Worm (Caenorhabditis elegans) whole organism, L3 larva: ENCODE measurements around the gene sfxn-5.

ENCODE experiments used
- R02D3.7 ChIP-seq: fragments of 150-350 bp; optimal IDR thresholded peaks from 2 replicates; lab custom pipeline; 2014; ENCODE audit warnings: missing biosample characterization, missing genetic modification characterization
- ZK546.5 ChIP-seq: sonication (generic microtip); optimal IDR thresholded peaks from 2 replicates; lab custom pipeline; 2017; ENCODE audit warnings: missing biosample characterization, missing genetic modification characterization
- aly-2 ChIP-seq: fragments of 150-350 bp; optimal IDR thresholded peaks from 2 replicates; lab custom pipeline; 2014; ENCODE audit warnings: missing biosample characterization, missing genetic modification characterization
- ama-1 ChIP-seq: fragments of 150-350 bp; optimal IDR thresholded peaks from 2 replicates; lab custom pipeline; 2018
- ceh-16 ChIP-seq: sonication (generic microtip); optimal IDR thresholded peaks from 2 replicates; lab custom pipeline; 2017; ENCODE audit warnings: missing biosample characterization, missing genetic modification characterization
- ceh-28 ChIP-seq: fragments of 150-350 bp; optimal IDR thresholded peaks from 2 replicates; lab custom pipeline; 2014; ENCODE audit warnings: missing biosample characterization, missing genetic modification reagents, missing genetic modification characterization
- ceh-82 ChIP-seq: fragments of 150-350 bp; optimal IDR thresholded peaks from 2 replicates; lab custom pipeline; 2014; ENCODE audit warnings: missing biosample characterization, missing genetic modification characterization
- ceh-9 ChIP-seq: sonication (generic microtip); optimal IDR thresholded peaks from 2 replicates; lab custom pipeline; 2018; ENCODE audit warnings: missing biosample characterization, missing genetic modification characterization
- daf-12 ChIP-seq: fragments of 150-350 bp; optimal IDR thresholded peaks from 2 replicates; lab custom pipeline; 2014; ENCODE audit warnings: missing biosample characterization, missing genetic modification reagents, missing genetic modification characterization
- egl-27 ChIP-seq: sonication (generic microtip); optimal IDR thresholded peaks from 4 replicates; lab custom pipeline; 2017; ENCODE audit warnings: missing biosample characterization, missing genetic modification reagents, missing genetic modification characterization
- egl-5 ChIP-seq: fragments of 150-350 bp; optimal IDR thresholded peaks from 2 replicates; lab custom pipeline; 2017; ENCODE audit warnings: missing biosample characterization, missing genetic modification reagents, missing genetic modification characterization, inconsistent platforms
- elt-1 ChIP-seq: fragments of 150-350 bp; optimal IDR thresholded peaks from 2 replicates; lab custom pipeline; 2014; ENCODE audit warnings: missing biosample characterization, missing genetic modification characterization
- elt-2 ChIP-seq: sonication (generic microtip); optimal IDR thresholded peaks from 2 replicates; lab custom pipeline; 2016; ENCODE audit warnings: missing genetic modification reagents, mild to moderate bottlenecking, missing genetic modification characterization, missing compliant biosample characterization
- elt-3 ChIP-seq, 3 experiments: fragments of 150-350 bp in 1 of 3; sonication (generic microtip) in 2 of 3; optimal IDR thresholded peaks; 2 replicates in 2 of 3; 4 replicates in 1 of 3; lab custom pipeline; 2014 to 2017; ENCODE audit warnings: missing biosample characterization in 3 of 3, missing genetic modification characterization in 3 of 3
- eor-1 ChIP-seq, 2 experiments: fragments of 150-350 bp; optimal IDR thresholded peaks; 2 replicates each; lab custom pipeline; 2014 to 2018; ENCODE audit warnings: missing biosample characterization in 2 of 2, missing genetic modification characterization in 2 of 2
- fkh-10 ChIP-seq: sonication (generic microtip); optimal IDR thresholded peaks from 2 replicates; lab custom pipeline; 2017; ENCODE audit warnings: missing biosample characterization, missing genetic modification reagents, missing genetic modification characterization
- fkh-2 ChIP-seq: fragments of 150-350 bp; optimal IDR thresholded peaks from 2 replicates; lab custom pipeline; 2014; ENCODE audit warnings: missing biosample characterization, missing genetic modification reagents, missing genetic modification characterization
- fos-1 ChIP-seq: fragments of 150-350 bp; optimal IDR thresholded peaks from 2 replicates; lab custom pipeline; 2014; ENCODE audit warnings: missing biosample characterization, missing genetic modification characterization
- hmg-11 ChIP-seq: sonication (generic microtip); optimal IDR thresholded peaks from 2 replicates; lab custom pipeline; 2016; ENCODE audit warnings: missing genetic modification characterization, missing compliant biosample characterization
- jun-1 ChIP-seq: fragments of 150-350 bp; optimal IDR thresholded peaks from 2 replicates; lab custom pipeline; 2014; ENCODE audit warnings: missing biosample characterization, missing genetic modification reagents, missing genetic modification characterization
- lin-15B ChIP-seq: fragments of 150-350 bp; optimal IDR thresholded peaks from 2 replicates; lab custom pipeline; 2014; ENCODE audit warnings: missing biosample characterization, missing genetic modification characterization
- lin-39 ChIP-seq: fragments of 150-350 bp; optimal IDR thresholded peaks from 2 replicates; lab custom pipeline; 2018; ENCODE audit warnings: missing biosample characterization, missing genetic modification reagents, missing genetic modification characterization
- lsy-12 ChIP-seq: sonication (generic microtip); optimal IDR thresholded peaks from 2 replicates; lab custom pipeline; 2016; ENCODE audit warnings: mild to moderate bottlenecking, missing genetic modification characterization, missing compliant biosample characterization
- mdl-1 ChIP-seq: fragments of 150-350 bp; optimal IDR thresholded peaks from 2 replicates; lab custom pipeline; 2014; ENCODE audit warnings: missing biosample characterization, missing genetic modification characterization
- mml-1 ChIP-seq: fragments of 150-350 bp; sonication (generic microtip); optimal IDR thresholded peaks from 3 replicates; lab custom pipeline; 2014; ENCODE audit warnings: missing biosample characterization, missing genetic modification characterization
- nfya-1 ChIP-seq: sonication (generic microtip); optimal IDR thresholded peaks from 2 replicates; lab custom pipeline; 2017; ENCODE audit warnings: missing genetic modification characterization, mild to moderate bottlenecking, missing compliant biosample characterization, antibody characterized with exemption, moderate library complexity; ENCODE audit not compliant: insufficient read depth
- nhr-11 ChIP-seq: fragments of 150-350 bp; optimal IDR thresholded peaks from 2 replicates; lab custom pipeline; 2014; ENCODE audit warnings: missing biosample characterization, missing genetic modification characterization
- nhr-12 ChIP-seq: fragments of 150-350 bp; optimal IDR thresholded peaks from 2 replicates; lab custom pipeline; 2014; ENCODE audit warnings: missing biosample characterization, missing genetic modification characterization
- nhr-23 ChIP-seq: fragments of 150-350 bp; optimal IDR thresholded peaks from 2 replicates; lab custom pipeline; 2014; ENCODE audit warnings: missing biosample characterization, missing genetic modification reagents, missing genetic modification characterization
- nhr-237 ChIP-seq: fragments of 150-350 bp; optimal IDR thresholded peaks from 2 replicates; lab custom pipeline; 2014; ENCODE audit warnings: missing biosample characterization, missing genetic modification characterization
- nhr-25 ChIP-seq: sonication (generic microtip); optimal IDR thresholded peaks from 2 replicates; lab custom pipeline; 2017; ENCODE audit warnings: missing biosample characterization, missing genetic modification characterization
- nhr-28 ChIP-seq: fragments of 150-350 bp; optimal IDR thresholded peaks from 2 replicates; lab custom pipeline; 2014; ENCODE audit warnings: missing biosample characterization, missing genetic modification characterization
- nhr-43 ChIP-seq: sonication (generic microtip); optimal IDR thresholded peaks from 2 replicates; lab custom pipeline; 2016; ENCODE audit warnings: mild to moderate bottlenecking, missing genetic modification characterization, missing compliant biosample characterization; ENCODE audit not compliant: poor library complexity, severe bottlenecking
- nhr-67 ChIP-seq: fragments of 150-350 bp; optimal IDR thresholded peaks from 2 replicates; lab custom pipeline; 2014; ENCODE audit warnings: missing biosample characterization, missing genetic modification characterization
- nhr-76 ChIP-seq: fragments of 150-350 bp; sonication (generic microtip); optimal IDR thresholded peaks from 5 replicates; lab custom pipeline; 2014; ENCODE audit warnings: missing biosample characterization, missing genetic modification characterization
- nhr-77 ChIP-seq: fragments of 150-350 bp; optimal IDR thresholded peaks from 2 replicates; lab custom pipeline; 2014; ENCODE audit warnings: missing biosample characterization, missing genetic modification characterization
- pha-4 ChIP-seq: fragments of 150-350 bp; optimal IDR thresholded peaks from 2 replicates; lab custom pipeline; 2014; ENCODE audit warnings: missing biosample characterization, missing genetic modification reagents, missing genetic modification characterization
- pqm-1 ChIP-seq: fragments of 150-350 bp; optimal IDR thresholded peaks from 2 replicates; lab custom pipeline; 2017; ENCODE audit warnings: missing biosample characterization, missing genetic modification characterization, inconsistent platforms
- sea-2 ChIP-seq: fragments of 150-350 bp; sonication (generic microtip); optimal IDR thresholded peaks from 4 replicates; lab custom pipeline; 2014; ENCODE audit warnings: missing biosample characterization, missing genetic modification reagents, missing genetic modification characterization
- skn-1 ChIP-seq: fragments of 150-350 bp; optimal IDR thresholded peaks from 2 replicates; lab custom pipeline; 2014; ENCODE audit warnings: missing biosample characterization, missing genetic modification characterization
- snpc-4 ChIP-seq: fragments of 150-350 bp; optimal IDR thresholded peaks from 2 replicates; lab custom pipeline; 2014; ENCODE audit warnings: missing biosample characterization, missing genetic modification characterization
- tbx-2 ChIP-seq: sonication (generic microtip); optimal IDR thresholded peaks from 2 replicates; lab custom pipeline; 2016; ENCODE audit warnings: mild to moderate bottlenecking, missing genetic modification characterization, missing compliant biosample characterization
- unc-39 ChIP-seq: sonication (generic microtip); optimal IDR thresholded peaks from 4 replicates; lab custom pipeline; 2017; ENCODE audit warnings: missing biosample characterization, missing genetic modification characterization
- unc-62 ChIP-seq: fragments of 150-350 bp; sonication (generic microtip); optimal IDR thresholded peaks from 4 replicates; lab custom pipeline; 2014; ENCODE audit warnings: missing biosample characterization, missing genetic modification reagents, missing genetic modification characterization
- zag-1 ChIP-seq: fragments of 150-350 bp; optimal IDR thresholded peaks from 2 replicates; lab custom pipeline; 2014; ENCODE audit warnings: missing biosample characterization, missing genetic modification characterization
- ztf-11 ChIP-seq: fragments of 150-350 bp; optimal IDR thresholded peaks from 2 replicates; lab custom pipeline; 2014; ENCODE audit warnings: missing biosample characterization, missing genetic modification characterization
- ztf-4 ChIP-seq: fragments of 150-350 bp; optimal IDR thresholded peaks from 2 replicates; lab custom pipeline; 2014; ENCODE audit warnings: missing biosample characterization, missing genetic modification characterization

The sfxn-5 gene

DNA sequence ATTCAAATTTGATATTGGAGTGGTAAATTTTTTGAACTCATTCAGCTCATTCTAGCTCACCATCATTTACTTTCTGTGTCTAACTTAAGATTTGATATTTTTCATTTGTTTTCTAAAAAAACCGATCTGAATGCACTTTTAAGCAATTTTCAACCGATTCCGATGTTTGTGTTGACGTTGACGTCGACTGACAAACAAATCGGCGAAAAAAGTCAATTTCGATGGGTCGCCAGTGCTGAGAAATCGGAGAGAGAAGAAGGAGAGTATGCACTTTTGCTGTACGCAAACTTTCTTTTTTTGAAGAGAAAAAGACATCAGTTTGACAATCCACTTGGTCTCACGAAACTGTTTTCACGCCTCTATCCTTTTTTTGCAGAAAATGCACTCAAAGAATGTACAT lies 20.6 kb upstream of the sfxn-5 start:
- TF ChIP-seq nhr-25 (tag; lab: Kevin White, UChicago) (no peak), pha-4 (tag; lab: Kevin White, UChicago) (peak; percentile 54), nhr-237 (tag; lab: Kevin White, UChicago) (no peak)

DNA sequence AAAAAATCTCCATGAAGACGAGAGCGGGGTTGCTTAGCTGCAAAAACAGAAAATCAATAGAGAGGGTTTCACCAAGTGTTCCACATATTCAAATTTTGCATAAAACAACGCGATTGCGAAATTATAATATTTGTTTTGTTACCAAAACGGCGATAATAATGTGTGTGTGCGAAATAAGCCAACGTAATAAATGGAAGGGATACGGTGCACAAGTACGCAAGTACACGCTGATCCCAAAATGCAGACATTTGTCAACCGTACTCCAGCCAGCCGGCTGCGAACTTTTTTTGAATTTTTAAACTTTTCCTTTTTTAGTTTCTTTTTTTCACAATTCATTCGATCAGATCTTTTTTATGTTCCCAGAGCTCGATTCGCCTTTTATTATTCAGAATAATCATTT lies 20.0 kb upstream of the sfxn-5 start, which contains the start of gene ire-1:
Gene ire-1, minus strand, starts transcription at position 44 of the 400 bp plus-strand sequence.
- TF ChIP-seq nfya-1 (tag; lab: Kevin White, UChicago) (peak; percentile 96), lin-39 (tag; lab: Kevin White, UChicago) (peak; percentile 21), nhr-43 (tag; lab: Kevin White, UChicago) (peak; percentile 46), ztf-4 (tag; lab: Kevin White, UChicago) (no peak), nhr-11 (tag; lab: Kevin White, UChicago) (no peak), ceh-82 (no peak), lin-15B (tag; lab: Kevin White, UChicago) (peak; percentile 71), ceh-16 (tag; lab: Kevin White, UChicago) (no peak), fkh-2 (tag; lab: Kevin White, UChicago) (no peak), nhr-77 (tag; lab: Kevin White, UChicago) (no peak), snpc-4 (tag; lab: Kevin White, UChicago) (peak; percentile 60), unc-62 (no peak), elt-1 (tag; lab: Kevin White, UChicago) (no peak), nhr-76 (tag; lab: Kevin White, UChicago) (no peak), zag-1 (tag; lab: Kevin White, UChicago) (no peak), ceh-28 (tag; lab: Kevin White, UChicago) (no peak), nhr-25 (tag; lab: Kevin White, UChicago) (peak; percentile 29), unc-39 (tag; lab: Kevin White, UChicago) (no peak), nhr-67 (tag; lab: Kevin White, UChicago) (no peak), tbx-2 (tag; lab: Kevin White, UChicago) (no peak), R02D3.7 (tag; lab: Kevin White, UChicago) (no peak), lsy-12 (tag; lab: Kevin White, UChicago) (peak; percentile 1), eor-1 (tag; optimal IDR thresholded peaks at IDR 0.05; lab: Kevin White, UChicago) (no peak), ZK546.5 (no peak), ceh-9 (no peak), egl-5 (tag; lab: Kevin White, UChicago) (peak; percentile 8), daf-12 (no peak), ztf-11 (tag; lab: Kevin White, UChicago) (no peak), jun-1 (no peak), egl-27 (tag; lab: Kevin White, UChicago) (no peak), nhr-12 (tag; lab: Kevin White, UChicago) (no peak), fos-1 (tag; lab: Kevin White, UChicago) (no peak), nhr-237 (tag; lab: Kevin White, UChicago) (no peak), mml-1 (tag; lab: Kevin White, UChicago) (no peak), skn-1 (tag; lab: Kevin White, UChicago) (peak; percentile 42), pha-4 (tag; lab: Kevin White, UChicago) (peak; percentile 93), elt-2 (tag; lab: Kevin White, UChicago) (peak; percentile 48), fkh-10 (no peak), nhr-28 (tag; lab: Kevin White, UChicago) (no peak), pqm-1 (tag; lab: Kevin White, UChicago) (peak; percentile 31), sea-2 (GFP tag; lab: Kevin White, UChicago) (no peak), nhr-23 (tag; lab: Kevin White, UChicago) (peak; percentile 59), aly-2 (tag; lab: Kevin White, UChicago) (no peak), hmg-11 (peak; percentile 68), mdl-1 (tag; lab: Kevin White, UChicago) (no peak), elt-3 (tag; optimal IDR thresholded peaks at IDR 0.05; lab: Kevin White, UChicago) (no peak), ama-1 (lab: Kevin White, UChicago) (peak; percentile 54)
